Fruit fly (Drosophila melanogaster) whole organism, embryonic: ENCODE results near the gene CG3071.

Experiments used
- Bdp1 ChIP-seq: fragments of 200-800 bp; sonication (Bioruptor generic); optimal IDR thresholded peaks from 3 replicates; lab custom pipeline; 2016; ENCODE audit warnings: missing biosample characterization, missing genetic modification characterization
- CG13287 ChIP-seq: fragments of 200-800 bp; sonication (Bioruptor generic); IDR thresholded peaks from 2 replicates; pipeline ENCODE4 v1.3.6; 2022; ENCODE audit warnings: missing biosample characterization, missing genetic modification characterization; ENCODE audit not compliant: partially characterized antibody
- CG14860 ChIP-seq: fragments of 200-800 bp; sonication (Bioruptor generic); IDR thresholded peaks from 3 replicates; pipeline ENCODE4 v1.3.6; 2022; ENCODE audit warnings: missing biosample characterization, missing genetic modification characterization; ENCODE audit not compliant: partially characterized antibody
- CG1529 ChIP-seq: fragments of 200-800 bp; sonication (Bioruptor generic); optimal IDR thresholded peaks from 3 replicates; lab custom pipeline; 2018; ENCODE audit warnings: missing biosample characterization, missing genetic modification characterization
- CG15479 ChIP-seq: fragments of 200-800 bp; sonication (Bioruptor generic); optimal IDR thresholded peaks from 3 replicates; lab custom pipeline; 2019; ENCODE audit warnings: missing biosample characterization, mild to moderate bottlenecking, missing genetic modification characterization, moderate library complexity
- CG15601 ChIP-seq: fragments of 200-800 bp; sonication (Bioruptor generic); optimal IDR thresholded peaks from 3 replicates; lab custom pipeline; 2019; ENCODE audit warnings: missing biosample characterization, mild to moderate bottlenecking, missing genetic modification characterization, moderate library complexity
- CG16779 ChIP-seq: fragments of 200-800 bp; sonication (Bioruptor generic); IDR thresholded peaks from 2 replicates; pipeline ENCODE4 v1.3.6; 2022; ENCODE audit warnings: missing biosample characterization, missing genetic modification characterization
- CG17829 ChIP-seq: fragments of 200-800 bp; optimal IDR thresholded peaks from 2 replicates; lab custom pipeline; 2019; ENCODE audit warnings: missing biosample characterization, mild to moderate bottlenecking, missing genetic modification characterization, moderate library complexity
- CG3163 ChIP-seq: fragments of 200-800 bp; sonication (Bioruptor generic); optimal IDR thresholded peaks from 3 replicates; lab custom pipeline; 2016; ENCODE audit warnings: missing biosample characterization, missing genetic modification characterization
- CG32532 ChIP-seq: fragments of 200-800 bp; sonication (Bioruptor generic); IDR thresholded peaks from 2 replicates; pipeline ENCODE4 v1.3.6; 2022; ENCODE audit warnings: missing biosample characterization, missing genetic modification characterization
- CG34376 ChIP-seq: fragments of 200-800 bp; sonication (Bioruptor generic); optimal IDR thresholded peaks from 2 replicates; lab custom pipeline; 2018; ENCODE audit warnings: missing biosample characterization, mild to moderate bottlenecking, missing genetic modification characterization
- CG7839 ChIP-seq: fragments of 200-800 bp; sonication (Bioruptor generic); optimal IDR thresholded peaks from 3 replicates; lab custom pipeline; 2018; ENCODE audit warnings: missing biosample characterization, mild to moderate bottlenecking, missing genetic modification characterization, moderate library complexity
- CG7928 ChIP-seq: fragments of 200-800 bp; sonication (Bioruptor generic); optimal IDR thresholded peaks from 2 replicates; lab custom pipeline; 2017; ENCODE audit warnings: missing biosample characterization, mild to moderate bottlenecking, missing genetic modification characterization
- CG8281 ChIP-seq: fragments of 200-800 bp; sonication (Bioruptor generic); optimal IDR thresholded peaks from 2 replicates; lab custom pipeline; 2018; ENCODE audit warnings: missing biosample characterization, mild to moderate bottlenecking, missing genetic modification characterization, moderate library complexity
- CG8290 ChIP-seq, 3 experiments: fragments of 200-800 bp; sonication (Bioruptor generic); optimal IDR thresholded peaks; 2 replicates each; lab custom pipeline; 2016 to 2019; ENCODE audit warnings: missing biosample characterization in 3 of 3, missing genetic modification characterization in 3 of 3, mild to moderate bottlenecking in 2 of 3, moderate library complexity in 1 of 3
- CG8765 ChIP-seq: fragments of 200-800 bp; sonication (Bioruptor generic); IDR thresholded peaks from 2 replicates; pipeline ENCODE4 v1.3.6; 2022; ENCODE audit warnings: missing biosample characterization, missing genetic modification characterization
- CG8944 ChIP-seq: fragments of 200-800 bp; sonication (Bioruptor generic); optimal IDR thresholded peaks from 3 replicates; lab custom pipeline; 2016; ENCODE audit warnings: missing biosample characterization, missing genetic modification characterization
- CG9817 ChIP-seq: fragments of 200-800 bp; sonication (Bioruptor generic); optimal IDR thresholded peaks from 2 replicates; lab custom pipeline; 2018; ENCODE audit warnings: missing biosample characterization, mild to moderate bottlenecking, missing genetic modification characterization, moderate library complexity
- CoRest ChIP-seq: fragments of 200-800 bp; sonication (Bioruptor generic); optimal IDR thresholded peaks from 3 replicates; lab custom pipeline; 2018; ENCODE audit warnings: missing biosample characterization, mild to moderate bottlenecking, missing genetic modification characterization, moderate library complexity
- Gug ChIP-seq: fragments of 200-800 bp; sonication (Bioruptor generic); IDR thresholded peaks from 4 replicates; pipeline ENCODE4 v1.3.6; 2022; ENCODE audit warnings: missing biosample characterization, missing genetic modification characterization
- HHEX ChIP-seq: fragments of 200-800 bp; sonication (Bioruptor generic); optimal IDR thresholded peaks from 3 replicates; lab custom pipeline; 2017; ENCODE audit warnings: missing biosample characterization, mild to moderate bottlenecking, missing genetic modification characterization, missing genetic modification reagents
- HmgZ ChIP-seq: fragments of 200-800 bp; sonication (Bioruptor generic); optimal IDR thresholded peaks from 2 replicates; lab custom pipeline; 2018; ENCODE audit warnings: missing biosample characterization, mild to moderate bottlenecking, missing genetic modification characterization
- Hmx ChIP-seq: fragments of 200-800 bp; sonication (Bioruptor generic); optimal IDR thresholded peaks from 2 replicates; lab custom pipeline; 2016; ENCODE audit warnings: missing biosample characterization, missing genetic modification characterization
- Lpt ChIP-seq: fragments of >200 bp; optimal IDR thresholded peaks from 2 replicates; lab custom pipeline; 2018; ENCODE audit warnings: missing biosample characterization, missing genetic modification characterization
- Myb ChIP-seq: fragments of 200-800 bp; sonication (Bioruptor generic); optimal IDR thresholded peaks from 2 replicates; lab custom pipeline; 2016; ENCODE audit warnings: missing biosample characterization, missing genetic modification characterization
- Nf-YA ChIP-seq: fragments of 200-800 bp; sonication (Bioruptor generic); IDR thresholded peaks from 2 replicates; pipeline ENCODE4 v1.3.6; 2022; ENCODE audit warnings: missing biosample characterization, missing genetic modification characterization
- TFAM ChIP-seq: fragments of 200-800 bp; sonication (Bioruptor generic); optimal IDR thresholded peaks from 2 replicates; lab custom pipeline; 2017; ENCODE audit warnings: missing biosample characterization, missing genetic modification characterization, inconsistent platforms
- ab ChIP-seq: fragments of 200-800 bp; sonication (Bioruptor generic); optimal IDR thresholded peaks from 2 replicates; lab custom pipeline; 2016; ENCODE audit warnings: missing biosample characterization, missing genetic modification characterization
- bbx ChIP-seq: fragments of 200-800 bp; sonication (Bioruptor generic); IDR thresholded peaks from 2 replicates; pipeline ENCODE4 v1.3.6; 2022; ENCODE audit warnings: missing biosample characterization, missing genetic modification characterization; ENCODE audit not compliant: partially characterized antibody
- inv ChIP-seq: fragments of 200-800 bp; sonication (Bioruptor generic); IDR thresholded peaks from 2 replicates; pipeline ENCODE4 v1.3.6; 2022; ENCODE audit warnings: missing biosample characterization, missing genetic modification characterization; ENCODE audit not compliant: partially characterized antibody
- klu ChIP-seq: fragments of 200-800 bp; sonication (Bioruptor generic); IDR thresholded peaks from 2 replicates; pipeline ENCODE4 v1.3.6; 2022; ENCODE audit warnings: missing biosample characterization, missing genetic modification characterization
- lilli ChIP-seq: fragments of 200-800 bp; sonication (Bioruptor generic); optimal IDR thresholded peaks from 3 replicates; lab custom pipeline; 2016; ENCODE audit warnings: missing biosample characterization, missing genetic modification characterization
- lov ChIP-seq, 2 experiments: fragments of 200-800 bp in 1 of 2; fragments of >200 bp in 1 of 2; sonication (Bioruptor generic) in 1 of 2; IDR thresholded peaks in 1 of 2; optimal IDR thresholded peaks in 1 of 2; 2 replicates in 1 of 2; 3 replicates in 1 of 2; pipeline versions ENCODE4 v1.3.6 to Lab custom; 2017 to 2022; ENCODE audit warnings: missing biosample characterization in 1 of 2, missing genetic modification characterization in 1 of 2
- mld ChIP-seq: fragments of 200-800 bp; sonication (Bioruptor generic); IDR thresholded peaks from 3 replicates; pipeline ENCODE4 v1.3.6; 2022; ENCODE audit warnings: missing biosample characterization, missing genetic modification characterization; ENCODE audit not compliant: partially characterized antibody
- nerfin-2 ChIP-seq: fragments of 200-800 bp; sonication (Bioruptor generic); IDR thresholded peaks from 2 replicates; pipeline ENCODE4 v1.3.6; 2022; ENCODE audit warnings: missing biosample characterization, missing genetic modification characterization; ENCODE audit not compliant: partially characterized antibody
- phol ChIP-seq: fragments of 200-800 bp; sonication (Bioruptor generic); optimal IDR thresholded peaks from 3 replicates; lab custom pipeline; 2018; ENCODE audit warnings: missing biosample characterization, mild to moderate bottlenecking, missing genetic modification characterization, moderate library complexity
- pita ChIP-seq: fragments of 200-800 bp; sonication (Bioruptor generic); optimal IDR thresholded peaks from 2 replicates; lab custom pipeline; 2017; ENCODE audit warnings: missing biosample characterization, mild to moderate bottlenecking, missing genetic modification characterization
- prd ChIP-seq, 3 experiments: fragments of >200 bp in 2 of 3; fragments of 200-800 bp in 1 of 3; sonication (Bioruptor generic) in 1 of 3; optimal IDR thresholded peaks in 2 of 3; IDR thresholded peaks in 1 of 3; 2 replicates in 2 of 3; 3 replicates in 1 of 3; pipeline versions ENCODE4 v1.3.6 to Lab custom; 2017 to 2022; ENCODE audit warnings: missing biosample characterization in 1 of 3, missing genetic modification characterization in 1 of 3
- salm ChIP-seq: fragments of 200-800 bp; sonication (Bioruptor generic); optimal IDR thresholded peaks from 2 replicates; lab custom pipeline; 2018; ENCODE audit warnings: missing biosample characterization, mild to moderate bottlenecking, missing genetic modification characterization
- seq ChIP-seq: fragments of 200-800 bp; sonication (Bioruptor generic); IDR thresholded peaks from 2 replicates; pipeline ENCODE4 v1.3.6; 2022; ENCODE audit warnings: missing biosample characterization, missing genetic modification characterization
- sob ChIP-seq: fragments of 200-800 bp; sonication (Bioruptor generic); IDR thresholded peaks from 2 replicates; pipeline ENCODE4 v1.3.6; 2022; ENCODE audit warnings: missing biosample characterization, missing genetic modification characterization
- sug ChIP-seq: fragments of 200-800 bp; optimal IDR thresholded peaks from 2 replicates; lab custom pipeline; 2019; ENCODE audit warnings: missing biosample characterization, mild to moderate bottlenecking, missing genetic modification characterization, moderate library complexity

The CG3071 gene

dm6 chrX:2270557-2270930 lies 7.9 kb downstream of the CG3071 start, which contains the start of gene CG2924 (continued):
- TF ChIP-seq CG1529 (GFP tag; lab: Kevin White, UChicago) (no peak), TFAM (no peak), nerfin-2 (GFP tag; lab: Robert Waterston, UW) (peak; percentile 98), sug (tag; lab: Kevin White, UChicago) (peak; percentile 63), pita (GFP tag; lab: Kevin White, UChicago) (peak; percentile 97), bbx (peak; percentile 100), HmgZ (peak; percentile 93), lilli (GFP tag; lab: Kevin White, UChicago) (peak; percentile 79), CG7839 (tag; lab: Kevin White, UChicago) (peak; percentile 16), lov (optimal IDR thresholded peaks at IDR 0.05; lab: Kevin White, UChicago) (no peak), lov (GFP tag; IDR thresholded peaks at IDR 0.05; lab: Robert Waterston, UW) (0 out of 3 replicates have a peak, but pooled peaks have one; percentile 19), CG15601 (tag; lab: Kevin White, UChicago) (peak; percentile 51), phol (tag; lab: Kevin White, UChicago) (peak; percentile 71), CG17829 (tag; lab: Kevin White, UChicago) (peak; percentile 58), CG8944 (GFP tag; lab: Kevin White, UChicago) (peak; percentile 65), inv (GFP tag; lab: Robert Waterston, UW) (peak; percentile 100), CG13287 (GFP tag; lab: Robert Waterston, UW) (peak; percentile 100), Myb (peak; percentile 70), sob (GFP tag; lab: Robert Waterston, UW) (peak; percentile 81), Bdp1 (GFP tag; lab: Kevin White, UChicago) (peak; percentile 22), CG7928 (GFP tag; lab: Kevin White, UChicago) (peak; percentile 45), CG16779 (GFP tag; lab: Robert Waterston, UW) (0 out of 2 replicates have a peak, but pooled peaks have one; percentile 37), seq (no peak), Lpt (no peak), klu (GFP tag; lab: Robert Waterston, UW) (no peak; the same call in 1 of the 2 replicates), CG9817 (peak; percentile 65), CG3163 (peak; percentile 54), HHEX (GFP tag; lab: Kevin White, UChicago) (no peak), prd (optimal IDR thresholded peaks at IDR 0.05; lab: Kevin White, UChicago) (no peak), prd (GFP tag; IDR thresholded peaks at IDR 0.05; lab: Robert Waterston, UW) (peak; percentile 65), CoRest (peak; percentile 39), ab (GFP tag; lab: Kevin White, UChicago) (peak; percentile 56), Gug (peak; percentile 89; the same call in 2 of the 4 replicates), CG34376 (GFP tag; lab: Kevin White, UChicago) (peak; percentile 51), salm (no peak), mld (GFP tag; lab: Robert Waterston, UW) (peak; percentile 99), Hmx (no peak), Nf-YA (GFP tag; lab: Robert Waterston, UW) (no peak), CG15479 (peak; percentile 88), CG8765 (peak; percentile 61), CG8281 (no peak), CG8290 (GFP tag; optimal IDR thresholded peaks at IDR 0.05; lab: Kevin White, UChicago) (peak; percentile 85), CG8290 (tag; optimal IDR thresholded peaks at IDR 0.05; lab: Kevin White, UChicago) (peak in 1 of 2 experiments; percentile 95), CG32532 (GFP tag; lab: Robert Waterston, UW) (peak; percentile 72), CG14860 (GFP tag; lab: Robert Waterston, UW) (peak; percentile 97)
